Fruit fly (Drosophila melanogaster) whole organism, embryonic: ENCODE results near the gene ND-39.

Experiments
- Abd-B ChIP-seq: fragments of 200-800 bp; sonication (Bioruptor generic); optimal IDR thresholded peaks from 2 replicates; lab custom pipeline; 2018; ENCODE audit warnings: missing biosample characterization, mild to moderate bottlenecking, missing genetic modification characterization, moderate library complexity
- Bteb2 ChIP-seq: fragments of 200-800 bp; sonication (Bioruptor generic); optimal IDR thresholded peaks from 2 replicates; lab custom pipeline; 2016; ENCODE audit warnings: missing biosample characterization, missing genetic modification characterization
- CG10209 ChIP-seq: fragments of 200-800 bp; sonication (Bioruptor generic); optimal IDR thresholded peaks from 3 replicates; lab custom pipeline; 2017; ENCODE audit warnings: missing biosample characterization, mild to moderate bottlenecking, missing genetic modification characterization, missing genetic modification reagents
- CG1024 ChIP-seq: fragments of 200-800 bp; sonication (Bioruptor generic); IDR thresholded peaks from 2 replicates; pipeline ENCODE4 v1.3.6; 2022; ENCODE audit warnings: missing biosample characterization, missing genetic modification characterization
- CG10431 ChIP-seq: fragments of 200-800 bp; sonication (Bioruptor generic); optimal IDR thresholded peaks from 3 replicates; lab custom pipeline; 2018; ENCODE audit warnings: missing biosample characterization, mild to moderate bottlenecking, missing genetic modification characterization
- CG12299 ChIP-seq: fragments of 200-800 bp; sonication (Bioruptor generic); optimal IDR thresholded peaks from 2 replicates; lab custom pipeline; 2018; ENCODE audit warnings: missing biosample characterization, mild to moderate bottlenecking, missing genetic modification characterization
- CG13287 ChIP-seq: fragments of 200-800 bp; sonication (Bioruptor generic); IDR thresholded peaks from 2 replicates; pipeline ENCODE4 v1.3.6; 2022; ENCODE audit warnings: missing biosample characterization, missing genetic modification characterization; ENCODE audit not compliant: partially characterized antibody
- CG13894 ChIP-seq: fragments of 200-800 bp; sonication (Bioruptor generic); optimal IDR thresholded peaks from 3 replicates; lab custom pipeline; 2018; ENCODE audit warnings: missing biosample characterization, mild to moderate bottlenecking, missing genetic modification characterization, moderate library complexity
- CG1529 ChIP-seq: fragments of 200-800 bp; sonication (Bioruptor generic); optimal IDR thresholded peaks from 3 replicates; lab custom pipeline; 2018; ENCODE audit warnings: missing biosample characterization, missing genetic modification characterization
- CG16779 ChIP-seq: fragments of 200-800 bp; sonication (Bioruptor generic); IDR thresholded peaks from 2 replicates; pipeline ENCODE4 v1.3.6; 2022; ENCODE audit warnings: missing biosample characterization, missing genetic modification characterization
- CG17612 ChIP-seq: fragments of 200-800 bp; sonication (Bioruptor generic); IDR thresholded peaks from 2 replicates; pipeline ENCODE4 v1.3.6; 2022; ENCODE audit warnings: missing biosample characterization, missing genetic modification characterization
- CG18262 ChIP-seq: fragments of 200-800 bp; optimal IDR thresholded peaks from 3 replicates; lab custom pipeline; 2019; ENCODE audit warnings: missing biosample characterization, mild to moderate bottlenecking, missing genetic modification characterization, moderate library complexity
- CG2129 ChIP-seq: fragments of 200-800 bp; sonication (Bioruptor generic); IDR thresholded peaks from 2 replicates; pipeline ENCODE4 v1.3.6; 2022; ENCODE audit warnings: missing biosample characterization, missing genetic modification characterization; ENCODE audit not compliant: partially characterized antibody
- CG31441 ChIP-seq: fragments of 200-800 bp; sonication (Bioruptor generic); IDR thresholded peaks from 2 replicates; pipeline ENCODE4 v1.3.6; 2022; ENCODE audit warnings: missing biosample characterization, missing genetic modification characterization
- CG32532 ChIP-seq: fragments of 200-800 bp; sonication (Bioruptor generic); IDR thresholded peaks from 2 replicates; pipeline ENCODE4 v1.3.6; 2022; ENCODE audit warnings: missing biosample characterization, missing genetic modification characterization
- CG34376 ChIP-seq: fragments of 200-800 bp; sonication (Bioruptor generic); optimal IDR thresholded peaks from 2 replicates; lab custom pipeline; 2018; ENCODE audit warnings: missing biosample characterization, mild to moderate bottlenecking, missing genetic modification characterization
- CG3847 ChIP-seq: fragments of 200-800 bp; sonication (Bioruptor generic); IDR thresholded peaks from 2 replicates; pipeline ENCODE4 v1.3.6; 2022; ENCODE audit warnings: missing biosample characterization, missing genetic modification characterization
- CG4360 ChIP-seq: fragments of 200-800 bp; sonication (Bioruptor generic); IDR thresholded peaks from 2 replicates; pipeline ENCODE4 v1.3.6; 2022; ENCODE audit warnings: missing biosample characterization, missing genetic modification characterization
- CG4617 ChIP-seq: fragments of 200-800 bp; sonication (Bioruptor generic); optimal IDR thresholded peaks from 3 replicates; lab custom pipeline; 2016; ENCODE audit warnings: missing biosample characterization, missing genetic modification characterization, borderline replicate concordance
- CG6254 ChIP-seq: fragments of 200-800 bp; sonication (Bioruptor generic); optimal IDR thresholded peaks from 3 replicates; lab custom pipeline; 2017; ENCODE audit warnings: mild to moderate bottlenecking, missing biosample characterization, missing genetic modification reagents, missing genetic modification characterization
- CG6272 ChIP-seq: fragments of 200-800 bp; sonication (Bioruptor generic); IDR thresholded peaks from 2 replicates; pipeline ENCODE4 v1.3.6; 2022; ENCODE audit warnings: missing biosample characterization, missing genetic modification characterization
- CG6813 ChIP-seq: fragments of 200-800 bp; sonication (Bioruptor generic); optimal IDR thresholded peaks from 2 replicates; lab custom pipeline; 2017; ENCODE audit warnings: missing biosample characterization, missing genetic modification characterization, mild to moderate bottlenecking, moderate library complexity, missing genetic modification reagents
- CG8359 ChIP-seq: fragments of 200-800 bp; sonication (Bioruptor generic); optimal IDR thresholded peaks from 2 replicates; lab custom pipeline; 2017; ENCODE audit warnings: missing biosample characterization, mild to moderate bottlenecking, missing genetic modification characterization, borderline replicate concordance
- CHES-1-like ChIP-seq: fragments of 200-800 bp; sonication (Bioruptor generic); optimal IDR thresholded peaks from 2 replicates; lab custom pipeline; 2016; ENCODE audit warnings: missing biosample characterization, missing genetic modification characterization
- CkIIα-i1 ChIP-seq: fragments of 200-800 bp; sonication (Bioruptor generic); IDR thresholded peaks from 2 replicates; pipeline ENCODE4 v1.3.6; 2022; ENCODE audit warnings: missing biosample characterization, missing genetic modification characterization
- H15 ChIP-seq: fragments of 200-800 bp; sonication (Bioruptor generic); IDR thresholded peaks from 3 replicates; pipeline ENCODE4 v1.3.6; 2022; ENCODE audit warnings: missing biosample characterization, missing genetic modification characterization
- HHEX ChIP-seq: fragments of 200-800 bp; sonication (Bioruptor generic); optimal IDR thresholded peaks from 3 replicates; lab custom pipeline; 2017; ENCODE audit warnings: missing biosample characterization, mild to moderate bottlenecking, missing genetic modification characterization, missing genetic modification reagents
- Hr39 ChIP-seq: fragments of >200 bp; optimal IDR thresholded peaks from 2 replicates; lab custom pipeline; 2017
- MBD-R2 ChIP-seq: fragments of 200-800 bp; sonication (Bioruptor generic); IDR thresholded peaks from 2 replicates; pipeline ENCODE4 v1.3.6; 2022; ENCODE audit warnings: missing biosample characterization, missing genetic modification characterization
- NC2α ChIP-seq: fragments of 200-800 bp; sonication (Bioruptor generic); optimal IDR thresholded peaks from 2 replicates; lab custom pipeline; 2016; ENCODE audit warnings: missing biosample characterization, missing genetic modification characterization
- Pdp1 ChIP-seq, 2 experiments: fragments of 200-800 bp; sonication (Bioruptor generic); optimal IDR thresholded peaks; 3 replicates each; lab custom pipeline; 2016; ENCODE audit warnings: missing biosample characterization in 2 of 2, missing genetic modification characterization in 2 of 2, mild to moderate bottlenecking in 1 of 2, moderate library complexity in 1 of 2
- Rx ChIP-seq: fragments of 200-800 bp; sonication (Bioruptor generic); IDR thresholded peaks from 2 replicates; pipeline ENCODE4 v1.3.6; 2022; ENCODE audit warnings: missing biosample characterization, missing genetic modification characterization
- Sin3A ChIP-seq: fragments of >200 bp; optimal IDR thresholded peaks from 2 replicates; lab custom pipeline; 2018
- TFAM ChIP-seq: fragments of 200-800 bp; sonication (Bioruptor generic); optimal IDR thresholded peaks from 2 replicates; lab custom pipeline; 2017; ENCODE audit warnings: missing biosample characterization, missing genetic modification characterization, inconsistent platforms
- corto ChIP-seq: fragments of 200-800 bp; sonication (Bioruptor generic); optimal IDR thresholded peaks from 2 replicates; lab custom pipeline; 2016; ENCODE audit warnings: missing biosample characterization, mild to moderate bottlenecking, missing genetic modification characterization, moderate library complexity
- hbn ChIP-seq: fragments of 200-800 bp; sonication (Bioruptor generic); IDR thresholded peaks from 2 replicates; pipeline ENCODE4 v1.3.6; 2022; ENCODE audit warnings: missing biosample characterization, missing genetic modification characterization; ENCODE audit not compliant: partially characterized antibody
- her ChIP-seq: fragments of 200-800 bp; sonication (Bioruptor generic); optimal IDR thresholded peaks from 2 replicates; lab custom pipeline; 2016; ENCODE audit warnings: missing biosample characterization, missing genetic modification characterization
- mam ChIP-seq: fragments of 200-800 bp; sonication (Bioruptor generic); optimal IDR thresholded peaks from 3 replicates; lab custom pipeline; 2016; ENCODE audit warnings: missing biosample characterization, missing genetic modification characterization
- mld ChIP-seq: fragments of 200-800 bp; sonication (Bioruptor generic); IDR thresholded peaks from 3 replicates; pipeline ENCODE4 v1.3.6; 2022; ENCODE audit warnings: missing biosample characterization, missing genetic modification characterization; ENCODE audit not compliant: partially characterized antibody
- nmo ChIP-seq: fragments of 200-800 bp; sonication (Bioruptor generic); optimal IDR thresholded peaks from 2 replicates; lab custom pipeline; 2018; ENCODE audit warnings: missing biosample characterization, mild to moderate bottlenecking, missing genetic modification characterization, moderate library complexity
- phol ChIP-seq: fragments of 200-800 bp; sonication (Bioruptor generic); optimal IDR thresholded peaks from 3 replicates; lab custom pipeline; 2018; ENCODE audit warnings: missing biosample characterization, mild to moderate bottlenecking, missing genetic modification characterization, moderate library complexity
- pita ChIP-seq: fragments of 200-800 bp; sonication (Bioruptor generic); optimal IDR thresholded peaks from 2 replicates; lab custom pipeline; 2017; ENCODE audit warnings: missing biosample characterization, mild to moderate bottlenecking, missing genetic modification characterization
- sc ChIP-seq, 3 experiments: fragments of >200 bp in 2 of 3; fragments of 200-800 bp in 1 of 3; sonication (Bioruptor generic) in 1 of 3; optimal IDR thresholded peaks; 2 replicates in 2 of 3; 3 replicates in 1 of 3; lab custom pipeline; 2017; ENCODE audit warnings: mild to moderate bottlenecking in 1 of 3, missing biosample characterization in 1 of 3, missing genetic modification characterization in 1 of 3, missing genetic modification reagents in 1 of 3
- sim ChIP-seq: fragments of 200-800 bp; sonication (Bioruptor generic); IDR thresholded peaks from 2 replicates; pipeline ENCODE4 v1.3.6; 2022; ENCODE audit warnings: missing biosample characterization, missing genetic modification characterization
- slou ChIP-seq: fragments of 200-800 bp; sonication (Bioruptor generic); optimal IDR thresholded peaks from 3 replicates; lab custom pipeline; 2016; ENCODE audit warnings: missing biosample characterization, missing genetic modification characterization
- sqz ChIP-seq: fragments of 200-800 bp; sonication (Bioruptor generic); optimal IDR thresholded peaks from 3 replicates; lab custom pipeline; 2018; ENCODE audit warnings: missing biosample characterization, mild to moderate bottlenecking, missing genetic modification characterization
- ssp ChIP-seq: fragments of 200-800 bp; sonication (Bioruptor generic); IDR thresholded peaks from 2 replicates; pipeline ENCODE4 v1.3.6; 2022; ENCODE audit warnings: missing biosample characterization, missing genetic modification characterization
- tup ChIP-seq: fragments of 200-800 bp; sonication (Bioruptor generic); optimal IDR thresholded peaks from 2 replicates; lab custom pipeline; 2016; ENCODE audit warnings: missing biosample characterization, mild to moderate bottlenecking, missing genetic modification characterization, moderate library complexity

ND-39 gene

dm6 chr3L:20540182-20540974 lies 48.5 kb downstream of the ND-39 start, which contains the start of gene Rcd2 (continued):
- peak; percentile 29 for TF ChIP-seq CG8359 (GFP tag; lab: Kevin White, UChicago)
- peak; percentile 66 for TF ChIP-seq mam (GFP tag; lab: Kevin White, UChicago)
- TF ChIP-seq Sin3A (lab: Kevin White, UChicago): no peak
- TF ChIP-seq hbn (GFP tag; lab: Robert Waterston, UW): peak; percentile 90
- no peak for TF ChIP-seq CG4617 (GFP tag; lab: Kevin White, UChicago)
- peak; percentile 34 for TF ChIP-seq TFAM
- peak; percentile 31 for TF ChIP-seq slou (GFP tag; lab: Kevin White, UChicago)
- peak; percentile 56 for TF ChIP-seq CHES-1-like (GFP tag; lab: Kevin White, UChicago)
- TF ChIP-seq CG10431 (GFP tag; lab: Kevin White, UChicago): no peak
- peak; percentile 79 for TF ChIP-seq CG10209 (GFP tag; lab: Kevin White, UChicago)
- no peak for TF ChIP-seq ssp (GFP tag; lab: Robert Waterston, UW)
- TF ChIP-seq Pdp1 (GFP tag; optimal IDR thresholded peaks at IDR 0.05; lab: Kevin White, UChicago): peak; percentile 49 to 73
- peak; percentile 73 for TF ChIP-seq CG6813 (GFP tag; lab: Kevin White, UChicago)
- peak; percentile 59 for TF ChIP-seq Abd-B
- no peak for TF ChIP-seq Hr39 (lab: Kevin White, UChicago)
- no peak for TF ChIP-seq sc (optimal IDR thresholded peaks at IDR 0.05; lab: Kevin White, UChicago)
- no peak for TF ChIP-seq sc (GFP tag; optimal IDR thresholded peaks at IDR 0.05; lab: Kevin White, UChicago)
- peak; percentile 60 for TF ChIP-seq CG6254 (GFP tag; lab: Kevin White, UChicago)
- peak; percentile 79 for TF ChIP-seq mld (GFP tag; lab: Robert Waterston, UW)
- no peak for TF ChIP-seq pita (GFP tag; lab: Kevin White, UChicago)
- no peak for TF ChIP-seq sim
- peak; percentile 64; the same call in 1 of the 2 replicates for TF ChIP-seq CG2129 (GFP tag; lab: Robert Waterston, UW)
- 0 out of 2 replicates have a peak, but pooled peaks have one; percentile 3 for TF ChIP-seq CG16779
- peak; percentile 94 for TF ChIP-seq CG13287 (GFP tag; lab: Robert Waterston, UW)
- no peak for TF ChIP-seq her (GFP tag; lab: Kevin White, UChicago)
- peak; percentile 57; the same call in 1 of the 2 replicates for TF ChIP-seq CG17612
- peak; percentile 93 for TF ChIP-seq CG32532
- TF ChIP-seq CG13894 (tag; lab: Kevin White, UChicago): peak; percentile 91
- no peak for TF ChIP-seq NC2α
- peak; percentile 43 for TF ChIP-seq CG6272
- TF ChIP-seq CG12299 (tag; lab: Kevin White, UChicago): peak; percentile 85
- TF ChIP-seq phol (tag; lab: Kevin White, UChicago): peak; percentile 66
- peak; percentile 43; the same call in 1 of the 2 replicates for TF ChIP-seq Rx (GFP tag; lab: Robert Waterston, UW)
- TF ChIP-seq tup: no peak
- TF ChIP-seq CG4360 (GFP tag; lab: Robert Waterston, UW): no peak
- TF ChIP-seq CG31441 (GFP tag; lab: Robert Waterston, UW): peak; percentile 90
- TF ChIP-seq CG1529 (GFP tag; lab: Kevin White, UChicago): peak; percentile 50
- TF ChIP-seq HHEX: peak; percentile 76
- TF ChIP-seq nmo: peak; percentile 78
- TF ChIP-seq corto (GFP tag; lab: Kevin White, UChicago): no peak
- TF ChIP-seq sqz (GFP tag; lab: Kevin White, UChicago): peak; percentile 71
- TF ChIP-seq H15 (GFP tag; lab: Robert Waterston, UW): peak; percentile 62; the same call in 2 of the 3 replicates
- TF ChIP-seq CG34376 (GFP tag; lab: Kevin White, UChicago): peak; percentile 90
- no peak for TF ChIP-seq CG1024 (GFP tag; lab: Robert Waterston, UW)
- TF ChIP-seq CG3847 (GFP tag; lab: Robert Waterston, UW): peak; percentile 70
- peak; percentile 84 for TF ChIP-seq CG18262 (tag; lab: Kevin White, UChicago)
- peak; percentile 66 for TF ChIP-seq Bteb2 (GFP tag; lab: Kevin White, UChicago)
- peak; percentile 22; the same call in 1 of the 2 replicates for TF ChIP-seq MBD-R2 (GFP tag; lab: Robert Waterston, UW)
- TF ChIP-seq CkIIα-i1 (GFP tag; lab: Robert Waterston, UW): no peak
